Fruit fly (Drosophila melanogaster) whole organism: ENCODE results near the gene Unc-76.

Source experiments
- CG8478 ChIP-seq: fragments of >200 bp; optimal IDR thresholded peaks from 2 replicates; lab custom pipeline; 2018; ENCODE audit warnings: inconsistent platforms
- Dll ChIP-seq: fragments of >200 bp; optimal IDR thresholded peaks from 2 replicates; lab custom pipeline; 2017
- EcR ChIP-seq, 2 experiments: fragments of >200 bp; optimal IDR thresholded peaks; 2 replicates each; lab custom pipeline; 2017; ENCODE audit warnings: missing biosample characterization in 2 of 2, missing genetic modification characterization in 2 of 2, missing genetic modification reagents in 2 of 2
- pan ChIP-seq: fragments of >200 bp; optimal IDR thresholded peaks from 2 replicates; lab custom pipeline; 2017
- usp ChIP-seq: fragments of >200 bp; optimal IDR thresholded peaks from 2 replicates; lab custom pipeline; 2017; ENCODE audit warnings: missing biosample characterization, missing genetic modification characterization, mixed read lengths

DNA sequence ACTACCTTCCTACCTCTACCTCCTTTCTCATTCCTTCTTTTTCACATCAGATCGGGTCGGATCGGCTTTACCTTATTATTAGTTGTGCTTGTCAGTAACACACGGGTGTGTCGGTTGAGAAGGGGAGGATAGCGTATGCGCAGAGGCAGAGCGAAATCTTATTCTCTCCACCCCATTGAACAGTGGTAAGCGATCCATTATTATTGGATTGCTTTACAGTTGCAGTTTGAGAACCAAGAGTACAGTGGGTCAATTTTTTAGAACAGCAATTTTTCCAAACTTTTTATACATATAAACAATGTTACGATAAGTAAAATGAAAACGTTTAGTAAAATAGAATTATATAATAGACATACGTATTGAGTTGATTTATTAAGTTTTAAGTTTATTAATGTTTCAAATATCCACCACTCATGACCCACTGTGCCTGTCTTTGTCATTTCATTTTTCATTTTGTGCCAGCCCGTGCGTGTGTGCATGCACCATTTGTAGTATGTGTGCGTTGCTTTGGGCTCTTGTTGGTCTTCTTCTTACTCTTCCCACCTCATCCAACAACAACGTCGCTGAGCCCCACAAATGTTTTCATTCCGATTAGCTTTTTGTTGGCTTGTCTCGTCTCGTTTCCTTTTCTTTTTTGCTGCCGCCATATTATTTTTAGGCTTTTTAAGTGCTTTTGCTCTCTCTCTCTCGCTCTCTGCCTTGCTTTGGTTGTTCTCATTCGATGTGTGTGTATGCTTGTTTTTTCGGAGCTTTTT is 57.4 kb downstream of the Unc-76 start:
- no peak for TF ChIP-seq usp (GFP tag; lab: Kevin White, UChicago)
- TF ChIP-seq pan (lab: Kevin White, UChicago): no peak
- TF ChIP-seq CG8478 (lab: Kevin White, UChicago): no peak
- peak in 1 of 2 experiments; percentile 20 for TF ChIP-seq EcR (GFP tag; optimal IDR thresholded peaks at IDR 0.05; lab: Kevin White, UChicago)
- no peak for TF ChIP-seq Dll (lab: Kevin White, UChicago)
